Comparison of ENCODE assay signal across 5 fruit fly cellular contexts in the genomic region with DNA sequence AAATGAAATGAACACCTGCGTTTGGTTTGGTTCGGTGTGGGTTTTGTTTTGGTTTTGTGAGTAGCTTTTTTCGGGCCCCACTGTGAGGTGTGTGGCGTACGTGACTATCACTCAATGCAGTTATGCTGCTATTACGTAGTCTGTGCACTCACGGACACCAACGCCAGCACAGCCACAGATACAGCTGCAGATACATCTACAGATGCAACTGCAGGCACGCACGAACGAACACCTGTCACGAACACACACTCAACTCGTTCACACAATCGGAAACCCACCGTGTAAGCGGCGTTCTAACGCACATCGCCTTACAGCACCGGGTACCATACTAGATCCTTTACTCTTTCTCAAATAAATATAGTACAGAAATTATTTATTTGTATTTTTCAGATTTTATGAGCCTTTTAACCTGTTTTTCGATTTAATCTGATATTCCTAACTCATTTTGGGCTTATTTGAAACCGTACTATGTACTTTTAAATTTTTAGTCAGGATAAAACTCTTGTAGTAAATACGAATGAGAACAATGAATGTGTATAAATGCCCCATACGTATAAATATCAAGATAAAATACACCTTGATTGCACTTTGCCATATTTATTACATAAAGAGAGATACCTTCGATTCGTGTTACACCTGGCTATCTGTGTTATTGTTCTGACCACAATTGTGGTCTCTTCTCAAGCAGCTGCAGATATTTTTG.
TF ChIP-seq lines count a peak whose summit lies in the region.

No protein-coding gene starts in this region.

- TF ChIP-seq CTCF in whole organism, embryonic (GFP tag; optimal IDR thresholded peaks at IDR 0.05; lab: Kevin White, UChicago), result no peak

TF ChIP-seq in whole organism, adult, 20 proteins besides CTCF, POLR2A, EP300 and RAD21:
- TF ChIP-seq CG14711 (tag; optimal IDR thresholded peaks at IDR 0.05; lab: Kevin White, UChicago) (no peak), Crg-1 (GFP tag; optimal IDR thresholded peaks at IDR 0.05; lab: Kevin White, UChicago) (no peak), CG5204 (GFP tag; optimal IDR thresholded peaks at IDR 0.05; lab: Kevin White, UChicago) (peak; percentile 6), CG7045 (GFP tag; optimal IDR thresholded peaks at IDR 0.05; lab: Kevin White, UChicago) (peak; percentile 30)

TF ChIP-seq in whole organism, embryonic, 481 proteins besides CTCF, POLR2A, EP300 and RAD21 (continues in another document):
- no peak for TF ChIP-seq Doc2 (GFP tag; IDR thresholded peaks at IDR 0.05; lab: Robert Waterston, UW)
- TF ChIP-seq eve (GFP tag; optimal IDR thresholded peaks at IDR 0.05; lab: Kevin White, UChicago), result peak in 1 of 2 experiments; percentile 66
- no peak for TF ChIP-seq CG2129 (GFP tag; IDR thresholded peaks at IDR 0.05; lab: Robert Waterston, UW; ENCODE audit: partially characterized antibody)
- no peak for TF ChIP-seq CG18476 (GFP tag; optimal IDR thresholded peaks at IDR 0.05; lab: Kevin White, UChicago)
- TF ChIP-seq HLHmδ (GFP tag; optimal IDR thresholded peaks at IDR 0.05; lab: Kevin White, UChicago), result peak; percentile 56
- TF ChIP-seq gcm2 (GFP tag; optimal IDR thresholded peaks at IDR 0.05; lab: Kevin White, UChicago), result no peak
- TF ChIP-seq phol (tag; optimal IDR thresholded peaks at IDR 0.05; lab: Kevin White, UChicago), result peak; percentile 52
- peak; percentile 17 for TF ChIP-seq CG9437 (GFP tag; optimal IDR thresholded peaks at IDR 0.05; lab: Kevin White, UChicago)
- TF ChIP-seq Xrp1 (GFP tag; IDR thresholded peaks at IDR 0.05; lab: Robert Waterston, UW), result peak; percentile 17; the same call in 1 of the 2 replicates
- no peak for TF ChIP-seq gsb (GFP tag; IDR thresholded peaks at IDR 0.05; lab: Robert Waterston, UW)
- TF ChIP-seq fd96Cb (tag; optimal IDR thresholded peaks at IDR 0.05; lab: Kevin White, UChicago), result peak; percentile 18
- TF ChIP-seq Atf-2 (GFP tag; optimal IDR thresholded peaks at IDR 0.05; lab: Kevin White, UChicago), result no peak
- no peak for TF ChIP-seq Trl (optimal IDR thresholded peaks at IDR 0.05; lab: Kevin White, UChicago)
- no peak for TF ChIP-seq Trl (GFP tag; optimal IDR thresholded peaks at IDR 0.05; lab: Kevin White, UChicago)
- no peak for TF ChIP-seq CG8281 (tag; optimal IDR thresholded peaks at IDR 0.05; lab: Kevin White, UChicago)
- no peak for TF ChIP-seq Bteb2 (GFP tag; optimal IDR thresholded peaks at IDR 0.05; lab: Kevin White, UChicago)
- TF ChIP-seq tio (GFP tag; optimal IDR thresholded peaks at IDR 0.05; lab: Kevin White, UChicago), result peak; percentile 3
- peak; percentile 31; the same call in 1 of the 2 replicates for TF ChIP-seq ara (GFP tag; IDR thresholded peaks at IDR 0.05; lab: Robert Waterston, UW)
- TF ChIP-seq pzg (GFP tag; optimal IDR thresholded peaks at IDR 0.05; lab: Kevin White, UChicago), result no peak

TF ChIP-seq in whole organism, prepupa, 60 proteins besides CTCF, POLR2A, EP300 and RAD21 (continues in another document):
- peak; percentile 37 for TF ChIP-seq net (GFP tag; optimal IDR thresholded peaks at IDR 0.05; lab: Kevin White, UChicago)
- TF ChIP-seq CG4318 (GFP tag; optimal IDR thresholded peaks at IDR 0.05; lab: Kevin White, UChicago), result peak; percentile 54
- no peak for TF ChIP-seq fd85E (GFP tag; optimal IDR thresholded peaks at IDR 0.05; lab: Kevin White, UChicago)
- no peak for TF ChIP-seq dsx (GFP tag; optimal IDR thresholded peaks at IDR 0.05; lab: Kevin White, UChicago; ENCODE audit: poor library complexity, severe bottlenecking)
- TF ChIP-seq topi (GFP tag; optimal IDR thresholded peaks at IDR 0.05; lab: Kevin White, UChicago), result peak; percentile 63
- TF ChIP-seq CG7368 (GFP tag; optimal IDR thresholded peaks at IDR 0.05; lab: Kevin White, UChicago), result peak; percentile 14
- no peak for TF ChIP-seq CG11902 (GFP tag; optimal IDR thresholded peaks at IDR 0.05; lab: Kevin White, UChicago)
- TF ChIP-seq Sox14 (GFP tag; optimal IDR thresholded peaks at IDR 0.05; lab: Kevin White, UChicago), result peak; percentile 71
- peak; percentile 7 for TF ChIP-seq CG3032 (tag; optimal IDR thresholded peaks at IDR 0.05; lab: Kevin White, UChicago)
- no peak; the same call in 1 of the 2 replicates for TF ChIP-seq CG11294 (GFP tag; IDR thresholded peaks at IDR 0.05; lab: Robert Waterston, UW)
- peak; percentile 68 for TF ChIP-seq esn (GFP tag; optimal IDR thresholded peaks at IDR 0.05; lab: Kevin White, UChicago)
- peak; percentile 25 for TF ChIP-seq CG8632 (GFP tag; optimal IDR thresholded peaks at IDR 0.05; lab: Kevin White, UChicago)
- peak; percentile 18 for TF ChIP-seq CG6808 (GFP tag; optimal IDR thresholded peaks at IDR 0.05; lab: Kevin White, UChicago)
- TF ChIP-seq Blimp-1 (GFP tag; optimal IDR thresholded peaks at IDR 0.05; lab: Kevin White, UChicago), result no peak
- TF ChIP-seq cyc (GFP tag; optimal IDR thresholded peaks at IDR 0.05; lab: Kevin White, UChicago), result peak; percentile 49
- no peak for TF ChIP-seq Hr38 (GFP tag; optimal IDR thresholded peaks at IDR 0.05; lab: Kevin White, UChicago)
- TF ChIP-seq Sox102F (GFP tag; optimal IDR thresholded peaks at IDR 0.05; lab: Kevin White, UChicago), result peak; percentile 56
- TF ChIP-seq CG6163 (GFP tag; IDR thresholded peaks at IDR 0.05; lab: Robert Waterston, UW), result peak; percentile 55; the same call in 2 of the 3 replicates
- no peak for TF ChIP-seq CG6854 (GFP tag; optimal IDR thresholded peaks at IDR 0.05; lab: Kevin White, UChicago)
- TF ChIP-seq spab (GFP tag; optimal IDR thresholded peaks at IDR 0.05; lab: Kevin White, UChicago), result no peak

TF ChIP-seq in whole organism, pupa, 21 proteins besides CTCF, POLR2A, EP300 and RAD21:
- TF ChIP-seq CG8159 (tag; optimal IDR thresholded peaks at IDR 0.05; lab: Kevin White, UChicago) (peak; percentile 48), CG34367 (tag; optimal IDR thresholded peaks at IDR 0.05; lab: Kevin White, UChicago) (no peak), CG17806 (tag; optimal IDR thresholded peaks at IDR 0.05; lab: Kevin White, UChicago) (peak; percentile 44), CG15710 (tag; optimal IDR thresholded peaks at IDR 0.05; lab: Kevin White, UChicago) (peak; percentile 34), fd96Ca (GFP tag; IDR thresholded peaks at IDR 0.05; lab: Robert Waterston, UW) (peak; percentile 16; the same call in 1 of the 3 replicates), Ets98B (GFP tag; IDR thresholded peaks at IDR 0.05; lab: Robert Waterston, UW) (no peak), CG13204 (GFP tag; optimal IDR thresholded peaks at IDR 0.05; lab: Kevin White, UChicago) (no peak), rn (GFP tag; IDR thresholded peaks at IDR 0.05; lab: Robert Waterston, UW) (no peak), CG8301 (tag; optimal IDR thresholded peaks at IDR 0.05; lab: Kevin White, UChicago) (peak; percentile 74), CG4496 (GFP tag; IDR thresholded peaks at IDR 0.05; lab: Robert Waterston, UW) (0 out of 3 replicates have a peak, but pooled peaks have one; percentile 27), CG9948 (tag; optimal IDR thresholded peaks at IDR 0.05; lab: Kevin White, UChicago) (peak; percentile 55), EcR (GFP tag; optimal IDR thresholded peaks at IDR 0.05; lab: Kevin White, UChicago) (no peak), CG10348 (GFP tag; IDR thresholded peaks at IDR 0.05; lab: Robert Waterston, UW) (no peak), CG32121 (GFP tag; IDR thresholded peaks at IDR 0.05; lab: Robert Waterston, UW) (no peak), D1 (tag; optimal IDR thresholded peaks at IDR 0.05; lab: Kevin White, UChicago) (no peak), CG14655 (GFP tag; optimal IDR thresholded peaks at IDR 0.05; lab: Kevin White, UChicago) (peak; percentile 76), Pif1A (GFP tag; optimal IDR thresholded peaks at IDR 0.05; lab: Kevin White, UChicago) (peak; percentile 51), Snoo (tag; optimal IDR thresholded peaks at IDR 0.05; lab: Kevin White, UChicago) (peak; percentile 8), CG12605 (GFP tag; IDR thresholded peaks at IDR 0.05; lab: Robert Waterston, UW) (no peak), Pif1B (GFP tag; optimal IDR thresholded peaks at IDR 0.05; lab: Kevin White, UChicago) (peak; percentile 2), gl (tag; optimal IDR thresholded peaks at IDR 0.05; lab: Kevin White, UChicago) (no peak)

TF ChIP-seq in whole organism, wandering third instar larva, 38 proteins besides CTCF, POLR2A, EP300 and RAD21:
- TF ChIP-seq fru (GFP tag; optimal IDR thresholded peaks at IDR 0.05; lab: Kevin White, UChicago), result peak; percentile 69
- TF ChIP-seq Jra (GFP tag; optimal IDR thresholded peaks at IDR 0.05; lab: Kevin White, UChicago), result no peak
- TF ChIP-seq Hr78 (GFP tag; optimal IDR thresholded peaks at IDR 0.05; lab: Kevin White, UChicago), result no peak
- TF ChIP-seq h (GFP tag; optimal IDR thresholded peaks at IDR 0.05; lab: Kevin White, UChicago), result peak; percentile 44
- TF ChIP-seq sv (GFP tag; optimal IDR thresholded peaks at IDR 0.05; lab: Kevin White, UChicago), result no peak
- no peak for TF ChIP-seq N (GFP tag; optimal IDR thresholded peaks at IDR 0.05; lab: Kevin White, UChicago)
- no peak for TF ChIP-seq CrebA (GFP tag; optimal IDR thresholded peaks at IDR 0.05; lab: Kevin White, UChicago; ENCODE audit: borderline replicate concordance)
- no peak for TF ChIP-seq CG9705 (GFP tag; optimal IDR thresholded peaks at IDR 0.05; lab: Kevin White, UChicago)
- TF ChIP-seq Dif (GFP tag; optimal IDR thresholded peaks at IDR 0.05; lab: Kevin White, UChicago; ENCODE audit: partially characterized antibody), result no peak
- no peak for TF ChIP-seq lola (GFP tag; optimal IDR thresholded peaks at IDR 0.05; lab: Kevin White, UChicago)
- TF ChIP-seq rgr (GFP tag; optimal IDR thresholded peaks at IDR 0.05; lab: Kevin White, UChicago), result peak; percentile 51
- TF ChIP-seq woc (GFP tag; optimal IDR thresholded peaks at IDR 0.05; lab: Kevin White, UChicago), result peak; percentile 58
- no peak for TF ChIP-seq GATAd (GFP tag; optimal IDR thresholded peaks at IDR 0.05; lab: Kevin White, UChicago)
- TF ChIP-seq Hnf4 (GFP tag; optimal IDR thresholded peaks at IDR 0.05; lab: Kevin White, UChicago), result peak; percentile 9
- peak; percentile 22 for TF ChIP-seq HLH106 (tag; optimal IDR thresholded peaks at IDR 0.05; lab: Kevin White, UChicago)
- TF ChIP-seq Sp1 (GFP tag; optimal IDR thresholded peaks at IDR 0.05; lab: Kevin White, UChicago), result peak; percentile 57
- TF ChIP-seq brk (GFP tag; optimal IDR thresholded peaks at IDR 0.05; lab: Kevin White, UChicago), result no peak
- TF ChIP-seq CG32264 (GFP tag; optimal IDR thresholded peaks at IDR 0.05; lab: Kevin White, UChicago), result no peak
- TF ChIP-seq ey (GFP tag; optimal IDR thresholded peaks at IDR 0.05; lab: Kevin White, UChicago), result peak; percentile 56
- peak; percentile 29 for TF ChIP-seq tai (GFP tag; optimal IDR thresholded peaks at IDR 0.05; lab: Kevin White, UChicago)
- TF ChIP-seq OdsH (GFP tag; optimal IDR thresholded peaks at IDR 0.05; lab: Kevin White, UChicago), result peak; percentile 60
- no peak for TF ChIP-seq pan (optimal IDR thresholded peaks at IDR 0.05; lab: Kevin White, UChicago)
- TF ChIP-seq dmrt93B (GFP tag; optimal IDR thresholded peaks at IDR 0.05; lab: Kevin White, UChicago), result peak; percentile 4
- TF ChIP-seq foxo (GFP tag; optimal IDR thresholded peaks at IDR 0.05; lab: Kevin White, UChicago), result peak in 1 of 2 experiments; percentile 57
- no peak for TF ChIP-seq usp (GFP tag; optimal IDR thresholded peaks at IDR 0.05; lab: Kevin White, UChicago)
